Worm (Caenorhabditis elegans) whole organism, young adult: ENCODE results near the gene mig-10.

Experiments
- C17E4.6 ChIP-seq: fragments of 200-800 bp; sonication (Bioruptor generic); IDR thresholded peaks from 2 replicates; pipeline ENCODE4 v1.3.6; 2022; ENCODE audit warnings: missing genetic modification reagents, missing genetic modification characterization, missing compliant biosample characterization
- F37B4.10 ChIP-seq: fragments of 200-800 bp; sonication (Bioruptor generic); IDR thresholded peaks from 2 replicates; pipeline ENCODE4 v1.3.6; 2022; ENCODE audit warnings: missing genetic modification characterization, missing compliant biosample characterization
- F55B11.4 ChIP-seq: sonication (generic microtip); optimal IDR thresholded peaks from 2 replicates; lab custom pipeline; 2016; ENCODE audit warnings: missing compliant biosample characterization, missing genetic modification characterization, borderline replicate concordance; ENCODE audit not compliant: insufficient read depth
- T26A5.8 ChIP-seq: sonication (generic microtip); optimal IDR thresholded peaks from 2 replicates; lab custom pipeline; 2016; ENCODE audit warnings: missing genetic modification characterization, missing compliant biosample characterization
- Y56A3A.18 ChIP-seq: fragments of 200-800 bp; sonication (Bioruptor generic); IDR thresholded peaks from 2 replicates; pipeline ENCODE4 v1.3.6; 2022; ENCODE audit warnings: missing genetic modification reagents, missing genetic modification characterization, missing compliant biosample characterization
- Y67H2A.10 ChIP-seq: fragments of 200-800 bp; sonication (Bioruptor generic); conservative IDR thresholded peaks from 2 replicates; pipeline ENCODE4 v1.3.6; 2022; ENCODE audit warnings: missing genetic modification reagents, missing genetic modification characterization, missing compliant biosample characterization
- Y95B8A.8 ChIP-seq: fragments of 200-800 bp; sonication (Bioruptor generic); IDR thresholded peaks from 2 replicates; pipeline ENCODE4 v1.3.6; 2022; ENCODE audit warnings: missing genetic modification reagents, missing genetic modification characterization, missing compliant biosample characterization
- ama-1 ChIP-seq, 3 experiments: fragments of 150-350 bp in 1 of 3; sonication (generic microtip) in 2 of 3; optimal IDR thresholded peaks; 2 replicates each; lab custom pipeline; 2014 to 2018; ENCODE audit warnings: missing biosample characterization in 2 of 3, missing genetic modification characterization in 2 of 3, missing genetic modification reagents in 2 of 3
- cebp-1 ChIP-seq, 2 experiments: fragments of 200-800 bp in 1 of 2; sonication (Bioruptor generic) in 1 of 2; sonication (generic microtip) in 1 of 2; IDR thresholded peaks in 1 of 2; optimal IDR thresholded peaks in 1 of 2; 2 replicates each; pipeline versions ENCODE4 v1.3.6 to Lab custom; 2017 to 2022; ENCODE audit warnings: missing compliant biosample characterization in 2 of 2, missing genetic modification characterization in 2 of 2, mild to moderate bottlenecking in 1 of 2, missing genetic modification reagents in 1 of 2, moderate library complexity in 1 of 2
- ceh-100 ChIP-seq: fragments of 200-800 bp; sonication (Bioruptor generic); IDR thresholded peaks from 2 replicates; pipeline ENCODE4 v1.3.6; 2022; ENCODE audit warnings: missing genetic modification reagents, missing genetic modification characterization, missing compliant biosample characterization
- ceh-58 ChIP-seq: fragments of 200-800 bp; sonication (Bioruptor generic); IDR thresholded peaks from 2 replicates; pipeline ENCODE4 v1.3.6; 2022; ENCODE audit warnings: missing genetic modification characterization, missing compliant biosample characterization
- dpff-1 ChIP-seq: sonication (generic microtip); optimal IDR thresholded peaks from 2 replicates; lab custom pipeline; 2017; ENCODE audit warnings: mild to moderate bottlenecking, missing genetic modification characterization, missing compliant biosample characterization
- ekl-4 ChIP-seq: fragments of 200-800 bp; sonication (Bioruptor generic); IDR thresholded peaks from 2 replicates; pipeline ENCODE4 v1.3.6; 2022; ENCODE audit warnings: missing genetic modification reagents, missing genetic modification characterization, missing compliant biosample characterization
- gei-17 ChIP-seq: fragments of 200-800 bp; sonication (Bioruptor generic); optimal IDR thresholded peaks from 2 replicates; lab custom pipeline; 2018; ENCODE audit warnings: mild to moderate bottlenecking, missing genetic modification characterization, missing compliant biosample characterization
- lin-35 ChIP-seq, 3 experiments: fragments of 150-350 bp in 2 of 3; sonication (generic microtip) in 1 of 3; optimal IDR thresholded peaks; 2 replicates each; lab custom pipeline; 2014 to 2018; ENCODE audit warnings: missing biosample characterization in 3 of 3, missing genetic modification characterization in 3 of 3, missing genetic modification reagents in 3 of 3
- lir-1 ChIP-seq: fragments of 200-800 bp; sonication (Bioruptor generic); conservative IDR thresholded peaks from 2 replicates; pipeline ENCODE4 v1.3.6; 2022; ENCODE audit warnings: missing genetic modification reagents, missing genetic modification characterization, missing compliant biosample characterization
- lsl-1 ChIP-seq: fragments of 200-800 bp; sonication (Bioruptor generic); optimal IDR thresholded peaks from 2 replicates; lab custom pipeline; 2018; ENCODE audit warnings: mild to moderate bottlenecking, missing genetic modification characterization, moderate library complexity, missing compliant biosample characterization
- madf-3 ChIP-seq: fragments of 200-800 bp; sonication (Bioruptor generic); IDR thresholded peaks from 2 replicates; pipeline ENCODE4 v1.3.6; 2022; ENCODE audit warnings: missing genetic modification reagents, missing genetic modification characterization, missing compliant biosample characterization
- nfya-2 ChIP-seq: fragments of 200-800 bp; sonication (Bioruptor generic); IDR thresholded peaks from 2 replicates; pipeline ENCODE4 v1.3.6; 2022; ENCODE audit warnings: missing genetic modification reagents, missing genetic modification characterization, missing compliant biosample characterization
- nfyb-1 ChIP-seq: fragments of 200-800 bp; sonication (Bioruptor generic); IDR thresholded peaks from 2 replicates; pipeline ENCODE4 v1.3.6; 2022; ENCODE audit warnings: missing genetic modification reagents, missing genetic modification characterization, missing compliant biosample characterization
- nhr-120 ChIP-seq: fragments of 200-800 bp; sonication (Bioruptor generic); IDR thresholded peaks from 2 replicates; pipeline ENCODE4 v1.3.6; 2022; ENCODE audit warnings: missing genetic modification characterization, missing compliant biosample characterization
- nhr-80 ChIP-seq: sonication (generic microtip); optimal IDR thresholded peaks from 2 replicates; lab custom pipeline; 2016; ENCODE audit warnings: missing genetic modification characterization, missing compliant biosample characterization
- pha-4 ChIP-seq: fragments of 150-350 bp; sonication (generic microtip); optimal IDR thresholded peaks from 2 replicates; lab custom pipeline; 2014; ENCODE audit warnings: missing biosample characterization, missing genetic modification reagents, missing genetic modification characterization
- sdz-38 ChIP-seq: sonication (generic microtip); optimal IDR thresholded peaks from 2 replicates; lab custom pipeline; 2016; ENCODE audit warnings: missing genotype, missing genetic modification characterization, missing compliant biosample characterization
- snpc-1.1 ChIP-seq: sonication (generic microtip); optimal IDR thresholded peaks from 2 replicates; lab custom pipeline; 2017; ENCODE audit warnings: missing genetic modification characterization, mild to moderate bottlenecking, missing compliant biosample characterization, antibody characterized with exemption, moderate library complexity, missing genotype, missing genetic modification reagents; ENCODE audit not compliant: insufficient read depth
- snpc-1.3 ChIP-seq: sonication (generic microtip); optimal IDR thresholded peaks from 2 replicates; lab custom pipeline; 2017; ENCODE audit warnings: missing genetic modification characterization, mild to moderate bottlenecking, missing compliant biosample characterization, antibody characterized with exemption, moderate library complexity, missing genotype, missing genetic modification reagents; ENCODE audit not compliant: insufficient read depth
- unc-62 ChIP-seq: fragments of 150-350 bp; optimal IDR thresholded peaks from 2 replicates; lab custom pipeline; 2014; ENCODE audit warnings: missing biosample characterization, missing genetic modification reagents, missing genetic modification characterization
- ztf-28 ChIP-seq: fragments of 200-800 bp; sonication (Bioruptor generic); IDR thresholded peaks from 2 replicates; pipeline ENCODE4 v1.3.6; 2022; ENCODE audit warnings: missing genetic modification reagents, missing genetic modification characterization, missing compliant biosample characterization

The mig-10 gene

ce11 chrIII:8278801-8279200 is at the start of gene mig-10:
Gene mig-10, plus strand, starts transcription at chrIII:8279101.
- no peak for TF ChIP-seq gei-17 (GFP tag; lab: Kevin White, UChicago)
- TF ChIP-seq, all 124 proteins: peak for 0

ce11 chrIII:8229480-8229879 is 49.4 kb upstream of the mig-10 start:
- TF ChIP-seq ceh-58 (GFP tag; lab: Robert Waterston, UW) (0 out of 2 replicates have a peak, but pooled peaks have one; percentile 65), Y67H2A.10 (GFP tag; lab: Robert Waterston, UW) (no peak), ekl-4 (GFP tag; lab: Robert Waterston, UW) (no peak)

- TF ChIP-seq nfya-2 (GFP tag; lab: Robert Waterston, UW) = no peak
- TF ChIP-seq ztf-28 = no peak
- TF ChIP-seq cebp-1 (GFP tag; IDR thresholded peaks at IDR 0.05; lab: Robert Waterston, UW) = peak; percentile 48; the same call in 1 of the 2 replicates
- TF ChIP-seq cebp-1 (tag; optimal IDR thresholded peaks at IDR 0.05; lab: Kevin White, UChicago) = peak; percentile 50
- no peak for TF ChIP-seq Y95B8A.8 (GFP tag; lab: Robert Waterston, UW)
- no peak for TF ChIP-seq madf-3
- 0 out of 2 replicates have a peak, but pooled peaks have one; percentile 47 for TF ChIP-seq nfyb-1 (GFP tag; lab: Robert Waterston, UW)
- no peak for TF ChIP-seq ceh-100 (GFP tag; lab: Robert Waterston, UW)
- TF ChIP-seq ama-1 (optimal IDR thresholded peaks at IDR 0.05; lab: Kevin White, UChicago) = peak; percentile 56
- TF ChIP-seq ama-1 (GFP tag; optimal IDR thresholded peaks at IDR 0.05; lab: Kevin White, UChicago) = no peak
- TF ChIP-seq F37B4.10 (GFP tag; lab: Robert Waterston, UW) = no peak
- TF ChIP-seq lin-35 (GFP tag; optimal IDR thresholded peaks at IDR 0.05; lab: Kevin White, UChicago) = no peak
These were observed 46.3 kb upstream of the mig-10 start, which contains the start of gene henn-1 for ce11 chrIII:8232634-8233033. Gene henn-1, plus strand, starts transcription at chrIII:8232651.

- no peak for TF ChIP-seq F55B11.4 (tag; lab: Kevin White, UChicago)
- no peak for TF ChIP-seq lir-1 (GFP tag; lab: Robert Waterston, UW)
- no peak for TF ChIP-seq lsl-1 (GFP tag; lab: Kevin White, UChicago)
- no peak for TF ChIP-seq Y56A3A.18 (GFP tag; lab: Robert Waterston, UW)
- no peak for TF ChIP-seq snpc-1.1 (tag; lab: Kevin White, UChicago)
- TF ChIP-seq C17E4.6 (GFP tag; lab: Robert Waterston, UW) = no peak
These were observed 43.5 kb upstream of the mig-10 start, which contains the start of gene C02F5.14 for ce11 chrIII:8235358-8235757. Gene C02F5.14, minus strand, starts transcription at chrIII:8235514.

- TF ChIP-seq nhr-120 (GFP tag; lab: Robert Waterston, UW) (no peak), T26A5.8 (tag; lab: Kevin White, UChicago) (no peak)
These were observed 43.0 kb upstream of the mig-10 start, which contains the start of gene C02F5.5 for ce11 chrIII:8235880-8236279. Gene C02F5.5, plus strand, starts transcription at chrIII:8236180.

ce11 chrIII:8237827-8238226 is 41.1 kb upstream of the mig-10 start, which contains the start of gene tsp-2:
Gene tsp-2, minus strand, starts transcription at chrIII:8237935.
- TF ChIP-seq nhr-80 (peak; percentile 79), snpc-1.3 (tag; lab: Kevin White, UChicago) (no peak), pha-4 (tag; lab: Kevin White, UChicago) (peak; percentile 47), dpff-1 (tag; lab: Kevin White, UChicago) (no peak), cebp-1 (GFP tag; IDR thresholded peaks at IDR 0.05; lab: Robert Waterston, UW) (peak; percentile 15; the same call in 1 of the 2 replicates), cebp-1 (tag; optimal IDR thresholded peaks at IDR 0.05; lab: Kevin White, UChicago) (peak; percentile 68), unc-62 (GFP tag; lab: Kevin White, UChicago) (peak; percentile 80), sdz-38 (tag; lab: Kevin White, UChicago) (no peak)
- TF ChIP-seq, all 124 proteins: peak for 4
